Worm (Caenorhabditis elegans): Measurements from ENCODE around the gene lmd-3.

DNA sequence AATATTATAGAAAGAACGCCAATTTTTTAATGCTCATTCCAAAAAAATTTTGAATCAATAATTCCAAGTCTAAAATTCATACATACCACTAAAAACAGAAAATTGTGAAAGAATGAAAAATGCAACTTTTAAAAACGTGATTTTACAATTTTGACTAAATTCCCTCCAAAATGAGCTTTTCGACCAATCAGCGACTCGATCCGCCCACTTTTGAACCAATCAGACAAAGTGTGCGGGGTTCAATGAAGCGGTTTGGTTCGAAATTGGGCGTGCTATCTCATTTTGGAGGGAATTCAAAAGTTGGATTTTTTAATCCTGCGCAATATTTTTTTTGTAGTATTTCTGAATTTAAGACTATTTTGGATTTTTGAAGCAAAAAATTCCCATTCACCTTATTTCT, 27.3 kb downstream of the lmd-3 start:
- TF ChIP-seq ceh-13 (GFP tag; optimal IDR thresholded peaks at IDR 0.05) (no peak), ceh-36 (tag; optimal IDR thresholded peaks at IDR 0.05) (no peak), ama-1 (optimal IDR thresholded peaks at IDR 0.05) (no peak), flt-1 (GFP tag; IDR thresholded peaks at IDR 0.05) (no peak), sea-1 (GFP tag; conservative IDR thresholded peaks at IDR 0.05) (no peak), scrt-1 (GFP tag; IDR thresholded peaks at IDR 0.05) (no peak), F13C5.2 (tag; optimal IDR thresholded peaks at IDR 0.05) (no peak), hmg-4 (GFP tag; optimal IDR thresholded peaks at IDR 0.05) (no peak), pes-1 (GFP tag; IDR thresholded peaks at IDR 0.05) (no peak), hnd-1 (tag; optimal IDR thresholded peaks at IDR 0.05) (no peak), ets-7 (tag; optimal IDR thresholded peaks at IDR 0.05) (no peak), hmbx-1 (tag; optimal IDR thresholded peaks at IDR 0.05) (no peak)
